Worm (Caenorhabditis elegans) whole organism, late embryonic: ENCODE data around the gene jmjd-5.

Source experiments
- ama-1 ChIP-seq: fragments of 150-350 bp; optimal IDR thresholded peaks from 2 replicates; lab custom pipeline; 2014
- ceh-48 ChIP-seq: sonication (generic microtip); optimal IDR thresholded peaks from 2 replicates; lab custom pipeline; 2016; ENCODE audit warnings: missing genetic modification characterization, inconsistent platforms, missing compliant biosample characterization
- elt-4 ChIP-seq: sonication (generic microtip); optimal IDR thresholded peaks from 2 replicates; lab custom pipeline; 2016; ENCODE audit warnings: missing genetic modification characterization, missing compliant biosample characterization
- eyg-1 ChIP-seq: sonication (generic microtip); optimal IDR thresholded peaks from 2 replicates; lab custom pipeline; 2016; ENCODE audit warnings: missing genotype, missing genetic modification characterization, missing compliant biosample characterization
- hlh-13 ChIP-seq: fragments of 200-800 bp; sonication (Bioruptor generic); optimal IDR thresholded peaks from 2 replicates; lab custom pipeline; 2018; ENCODE audit warnings: mild to moderate bottlenecking, missing genetic modification characterization, missing compliant biosample characterization
- hlh-6 ChIP-seq: sonication (generic microtip); optimal IDR thresholded peaks from 2 replicates; lab custom pipeline; 2016; ENCODE audit warnings: missing genotype, missing genetic modification characterization, missing compliant biosample characterization
- odd-2 ChIP-seq: sonication (generic microtip); optimal IDR thresholded peaks from 2 replicates; lab custom pipeline; 2017; ENCODE audit warnings: antibody characterized with exemption, mild to moderate bottlenecking, missing genetic modification characterization, missing compliant biosample characterization
- pax-1 ChIP-seq: fragments of 150-350 bp; optimal IDR thresholded peaks from 2 replicates; lab custom pipeline; 2014; ENCODE audit warnings: missing biosample characterization, missing genetic modification characterization
- pha-4 ChIP-seq: fragments of 150-350 bp; optimal IDR thresholded peaks from 2 replicates; lab custom pipeline; 2018; ENCODE audit warnings: missing biosample characterization, missing genetic modification reagents, missing genetic modification characterization
- ref-2 ChIP-seq: sonication (generic microtip); optimal IDR thresholded peaks from 2 replicates; lab custom pipeline; 2016; ENCODE audit warnings: missing genetic modification characterization, missing compliant biosample characterization
- tbx-2 ChIP-seq: sonication (generic microtip); optimal IDR thresholded peaks from 2 replicates; lab custom pipeline; 2016; ENCODE audit warnings: missing genetic modification characterization, missing compliant biosample characterization

ce11 chrV:11134296-11134695 lies 7.0 kb downstream of the jmjd-5 start, which contains the start of gene glb-3:
- TF ChIP-seq ceh-48 (no peak), pha-4 (tag; lab: Kevin White, UChicago) (no peak), pax-1 (tag; lab: Kevin White, UChicago) (no peak), tbx-2 (tag; lab: Kevin White, UChicago) (no peak), ama-1 (lab: Kevin White, UChicago) (no peak), hlh-6 (tag; lab: Kevin White, UChicago) (no peak), eyg-1 (tag; lab: Kevin White, UChicago) (no peak), hlh-13 (no peak), odd-2 (tag; lab: Kevin White, UChicago) (no peak), elt-4 (tag; lab: Kevin White, UChicago) (no peak), ref-2 (tag; lab: Kevin White, UChicago) (no peak)
